Fruit fly (Drosophila melanogaster) whole organism, pupa: ENCODE data around the gene CG34171.

Experiments used
- CG14655 ChIP-seq: fragments of 200-800 bp; sonication (Bioruptor generic); optimal IDR thresholded peaks from 3 replicates; lab custom pipeline; 2017; ENCODE audit warnings: mild to moderate bottlenecking, missing biosample characterization, missing genetic modification reagents, missing genetic modification characterization
- CG34367 ChIP-seq: fragments of 200-800 bp; sonication (Bioruptor generic); optimal IDR thresholded peaks from 2 replicates; lab custom pipeline; 2018; ENCODE audit warnings: missing biosample characterization, mild to moderate bottlenecking, missing genetic modification characterization
- CG8301 ChIP-seq: fragments of 200-800 bp; sonication (Bioruptor generic); optimal IDR thresholded peaks from 2 replicates; lab custom pipeline; 2018; ENCODE audit warnings: missing biosample characterization, mild to moderate bottlenecking, missing genetic modification characterization
- EcR ChIP-seq: fragments of 200-800 bp; sonication (Bioruptor generic); optimal IDR thresholded peaks from 3 replicates; lab custom pipeline; 2019; ENCODE audit warnings: missing biosample characterization, missing genetic modification characterization, mild to moderate bottlenecking, moderate library complexity, missing genetic modification reagents
- Pif1A ChIP-seq: fragments of 200-800 bp; sonication (Bioruptor generic); optimal IDR thresholded peaks from 3 replicates; lab custom pipeline; 2016; ENCODE audit warnings: missing biosample characterization, missing genetic modification characterization
- Pif1B ChIP-seq: fragments of 200-800 bp; sonication (Bioruptor generic); optimal IDR thresholded peaks from 3 replicates; lab custom pipeline; 2016; ENCODE audit warnings: missing biosample characterization, missing genetic modification characterization
- fd96Ca ChIP-seq: fragments of 200-800 bp; sonication (Bioruptor generic); IDR thresholded peaks from 3 replicates; pipeline ENCODE4 v1.3.6; 2022; ENCODE audit warnings: missing biosample characterization, missing genetic modification characterization

dm6 chr2L:18372079-18372478 is 6.3 kb upstream of the CG34171 start:
- TF ChIP-seq EcR (GFP tag; lab: Kevin White, UChicago) (no peak), CG8301 (tag; lab: Kevin White, UChicago) (peak; percentile 53), CG14655 (GFP tag; lab: Kevin White, UChicago) (peak; percentile 54), Pif1B (GFP tag; lab: Kevin White, UChicago) (peak; percentile 64), fd96Ca (GFP tag; lab: Robert Waterston, UW) (0 out of 3 replicates have a peak, but pooled peaks have one; percentile 23), CG34367 (peak; percentile 60), Pif1A (peak; percentile 63)
